Worm (Caenorhabditis elegans) whole organism, L2 larva: Measurements from ENCODE around the gene alh-2.

Experiments
- C34F6.9 ChIP-seq: fragments of 150-350 bp; optimal IDR thresholded peaks from 2 replicates; lab custom pipeline; 2014; ENCODE audit warnings: missing biosample characterization, missing genetic modification characterization
- F13H6.1 ChIP-seq: sonication (generic microtip); optimal IDR thresholded peaks from 2 replicates; lab custom pipeline; 2016; ENCODE audit warnings: missing genetic modification characterization, missing compliant biosample characterization
- ama-1 ChIP-seq: fragments of 150-350 bp; optimal IDR thresholded peaks from 2 replicates; lab custom pipeline; 2018; ENCODE audit warnings: inconsistent platforms
- ceh-82 ChIP-seq: fragments of 150-350 bp; optimal IDR thresholded peaks from 2 replicates; lab custom pipeline; 2014; ENCODE audit warnings: missing biosample characterization, missing genetic modification characterization
- crh-2 ChIP-seq: sonication (generic microtip); optimal IDR thresholded peaks from 2 replicates; lab custom pipeline; 2017; ENCODE audit warnings: missing biosample characterization, missing genetic modification characterization
- dmd-4 ChIP-seq: sonication (generic microtip); optimal IDR thresholded peaks from 2 replicates; lab custom pipeline; 2017; ENCODE audit warnings: missing biosample characterization, missing genetic modification characterization
- elt-1 ChIP-seq: fragments of 150-350 bp; optimal IDR thresholded peaks from 2 replicates; lab custom pipeline; 2014; ENCODE audit warnings: missing biosample characterization, missing genetic modification characterization
- elt-3 ChIP-seq: sonication (generic microtip); optimal IDR thresholded peaks from 2 replicates; lab custom pipeline; 2017; ENCODE audit warnings: missing biosample characterization, missing genetic modification characterization
- gmeb-1 ChIP-seq: fragments of 150-350 bp; optimal IDR thresholded peaks from 2 replicates; lab custom pipeline; 2014; ENCODE audit warnings: missing biosample characterization, missing genetic modification characterization
- lin-13 ChIP-seq: fragments of 150-350 bp; optimal IDR thresholded peaks from 2 replicates; lab custom pipeline; 2014; ENCODE audit warnings: missing biosample characterization, missing genetic modification reagents, missing genetic modification characterization
- lsy-2 ChIP-seq, 2 experiments: fragments of 150-350 bp in 1 of 2; sonication (generic microtip) in 1 of 2; optimal IDR thresholded peaks; 2 replicates each; lab custom pipeline; 2014 to 2017; ENCODE audit warnings: missing biosample characterization in 2 of 2, missing genetic modification characterization in 2 of 2
- mab-5 ChIP-seq: fragments of 150-350 bp; optimal IDR thresholded peaks from 2 replicates; lab custom pipeline; 2014; ENCODE audit warnings: missing biosample characterization, missing genetic modification characterization
- mbf-1 ChIP-seq: sonication (generic microtip); optimal IDR thresholded peaks from 2 replicates; lab custom pipeline; 2017; ENCODE audit warnings: missing biosample characterization, missing genetic modification characterization
- mdl-1 ChIP-seq, 2 experiments: fragments of 150-350 bp in 1 of 2; sonication (generic microtip) in 1 of 2; optimal IDR thresholded peaks; 2 replicates each; lab custom pipeline; 2017; ENCODE audit warnings: missing biosample characterization in 2 of 2, missing genetic modification characterization in 2 of 2
- nhr-11 ChIP-seq: fragments of 150-350 bp; optimal IDR thresholded peaks from 2 replicates; lab custom pipeline; 2014; ENCODE audit warnings: missing biosample characterization, missing genetic modification characterization
- nhr-12 ChIP-seq: fragments of 150-350 bp; optimal IDR thresholded peaks from 2 replicates; lab custom pipeline; 2014; ENCODE audit warnings: missing biosample characterization, missing genetic modification characterization
- nhr-129 ChIP-seq: fragments of 150-350 bp; optimal IDR thresholded peaks from 2 replicates; lab custom pipeline; 2014; ENCODE audit warnings: missing biosample characterization, missing genetic modification characterization
- nhr-21 ChIP-seq: fragments of 150-350 bp; optimal IDR thresholded peaks from 2 replicates; lab custom pipeline; 2014; ENCODE audit warnings: missing biosample characterization, missing genetic modification characterization
- nhr-23 ChIP-seq: fragments of 150-350 bp; optimal IDR thresholded peaks from 2 replicates; lab custom pipeline; 2014; ENCODE audit warnings: missing biosample characterization, missing genetic modification reagents, missing genetic modification characterization
- nhr-25 ChIP-seq: fragments of 150-350 bp; sonication (generic microtip); optimal IDR thresholded peaks from 3 replicates; lab custom pipeline; 2014; ENCODE audit warnings: missing biosample characterization, missing genetic modification characterization
- nhr-6 ChIP-seq: fragments of 150-350 bp; optimal IDR thresholded peaks from 2 replicates; lab custom pipeline; 2014; ENCODE audit warnings: missing biosample characterization, missing genetic modification characterization
- nhr-77 ChIP-seq: fragments of 150-350 bp; optimal IDR thresholded peaks from 2 replicates; lab custom pipeline; 2014; ENCODE audit warnings: missing biosample characterization, missing genetic modification characterization
- peb-1 ChIP-seq: fragments of 150-350 bp; optimal IDR thresholded peaks from 2 replicates; lab custom pipeline; 2014; ENCODE audit warnings: missing biosample characterization, missing genetic modification characterization
- skn-1 ChIP-seq: sonication (generic microtip); optimal IDR thresholded peaks from 2 replicates; lab custom pipeline; 2017; ENCODE audit warnings: missing biosample characterization, missing genetic modification characterization
- sma-3 ChIP-seq: sonication (generic microtip); optimal IDR thresholded peaks from 2 replicates; lab custom pipeline; 2016; ENCODE audit warnings: missing genetic modification reagents, missing genetic modification characterization, missing compliant biosample characterization
- sma-9 ChIP-seq, 2 experiments: fragments of 150-350 bp in 1 of 2; sonication (generic microtip) in 1 of 2; optimal IDR thresholded peaks; 2 replicates each; lab custom pipeline; 2014 to 2016; ENCODE audit warnings: missing genetic modification characterization in 2 of 2, mild to moderate bottlenecking in 1 of 2, missing biosample characterization in 1 of 2, missing compliant biosample characterization in 1 of 2, missing genetic modification reagents in 1 of 2, moderate library complexity in 1 of 2
- snpc-4 ChIP-seq: fragments of 150-350 bp; optimal IDR thresholded peaks from 2 replicates; lab custom pipeline; 2014; ENCODE audit warnings: missing biosample characterization, missing genetic modification characterization
- unc-39 ChIP-seq: fragments of 150-350 bp; optimal IDR thresholded peaks from 2 replicates; lab custom pipeline; 2014; ENCODE audit warnings: missing biosample characterization, missing genetic modification characterization
- unc-55 ChIP-seq: fragments of 150-350 bp; sonication (generic microtip); optimal IDR thresholded peaks from 3 replicates; lab custom pipeline; 2014; ENCODE audit warnings: missing biosample characterization, missing genetic modification reagents, missing genetic modification characterization
- unc-62 ChIP-seq: fragments of 150-350 bp; optimal IDR thresholded peaks from 2 replicates; lab custom pipeline; 2014; ENCODE audit warnings: missing biosample characterization, missing genetic modification reagents, missing genetic modification characterization
- zag-1 ChIP-seq: fragments of 150-350 bp; optimal IDR thresholded peaks from 2 replicates; lab custom pipeline; 2014; ENCODE audit warnings: missing biosample characterization, missing genetic modification characterization
- ztf-1 ChIP-seq: fragments of 200-800 bp; sonication (Bioruptor generic); conservative IDR thresholded peaks from 2 replicates; pipeline ENCODE4 v1.3.6; 2022; ENCODE audit warnings: missing genetic modification characterization, missing compliant biosample characterization
- ztf-11 ChIP-seq: sonication (generic microtip); optimal IDR thresholded peaks from 2 replicates; lab custom pipeline; 2017; ENCODE audit warnings: missing biosample characterization, missing genetic modification characterization

Gene alh-2

ce11 chrV:1664921-1665320 lies 21.0 kb downstream of the alh-2 start, which contains the start of gene K04F1.9:
K04F1.9 (plus strand) TSS chrV:1665221.
- TF ChIP-seq lsy-2 (tag; optimal IDR thresholded peaks at IDR 0.05; lab: Kevin White, UChicago) = no peak
- no peak for TF ChIP-seq nhr-21 (tag; lab: Kevin White, UChicago)
- TF ChIP-seq nhr-129 (tag; lab: Kevin White, UChicago) = no peak
- no peak for TF ChIP-seq nhr-77 (tag; lab: Kevin White, UChicago)
- TF ChIP-seq unc-39 (tag; lab: Kevin White, UChicago) = no peak

- TF ChIP-seq lin-13 (GFP tag; lab: Kevin White, UChicago) (no peak), nhr-21 (tag; lab: Kevin White, UChicago) (no peak), elt-3 (tag; lab: Kevin White, UChicago) (no peak), nhr-23 (no peak), ztf-1 (no peak), unc-62 (GFP tag; lab: Kevin White, UChicago) (no peak), nhr-25 (no peak), unc-39 (tag; lab: Kevin White, UChicago) (no peak), unc-55 (GFP tag; lab: Kevin White, UChicago) (no peak), dmd-4 (no peak)
These were observed 22.9 kb downstream of the alh-2 start, which contains the start of gene K04F1.8 for ce11 chrV:1666904-1667303. K04F1.8 (plus strand) TSS chrV:1667204.

ce11 chrV:1668216-1668615 lies 24.2 kb downstream of the alh-2 start, which contains the start of gene irld-42:
irld-42 (plus strand) TSS chrV:1668516.
- no peak for TF ChIP-seq gmeb-1 (tag; lab: Kevin White, UChicago)
- TF ChIP-seq nhr-12 (tag; lab: Kevin White, UChicago) = no peak
- no peak for TF ChIP-seq C34F6.9
- TF ChIP-seq dmd-4 = no peak
- no peak for TF ChIP-seq sma-9 (GFP tag; optimal IDR thresholded peaks at IDR 0.05; lab: Kevin White, UChicago)
- no peak for TF ChIP-seq sma-9 (tag; optimal IDR thresholded peaks at IDR 0.05; lab: Kevin White, UChicago)
- no peak for TF ChIP-seq ama-1 (lab: Kevin White, UChicago)
- TF ChIP-seq sma-3 (GFP tag; lab: Kevin White, UChicago) = no peak
- no peak for TF ChIP-seq snpc-4 (tag; lab: Kevin White, UChicago)
- no peak for TF ChIP-seq elt-3 (tag; lab: Kevin White, UChicago)

ce11 chrV:1678228-1678627 lies 34.3 kb downstream of the alh-2 start, which contains the start of gene srw-98:
srw-98 (minus strand) TSS chrV:1678328.
- TF ChIP-seq mbf-1 (tag; lab: Kevin White, UChicago) = no peak
- no peak for TF ChIP-seq peb-1 (tag; lab: Kevin White, UChicago)
- no peak for TF ChIP-seq unc-39 (tag; lab: Kevin White, UChicago)
- TF ChIP-seq nhr-23 = no peak
- TF ChIP-seq mdl-1 (tag; optimal IDR thresholded peaks at IDR 0.05; lab: Kevin White, UChicago) = no peak
- TF ChIP-seq snpc-4 (tag; lab: Kevin White, UChicago) = no peak
- TF ChIP-seq F13H6.1 (tag; lab: Kevin White, UChicago) = no peak
- TF ChIP-seq sma-3 (GFP tag; lab: Kevin White, UChicago) = no peak
- TF ChIP-seq nhr-77 (tag; lab: Kevin White, UChicago) = no peak
- no peak for TF ChIP-seq zag-1 (tag; lab: Kevin White, UChicago)
- no peak for TF ChIP-seq ceh-82 (tag; lab: Kevin White, UChicago)
- TF ChIP-seq nhr-21 (tag; lab: Kevin White, UChicago) = no peak
- TF ChIP-seq crh-2 (tag; lab: Kevin White, UChicago) = no peak
- TF ChIP-seq nhr-6 (tag; lab: Kevin White, UChicago) = no peak
- no peak for TF ChIP-seq unc-62 (GFP tag; lab: Kevin White, UChicago)
- no peak for TF ChIP-seq mab-5 (tag; lab: Kevin White, UChicago)

- TF ChIP-seq gmeb-1 (tag; lab: Kevin White, UChicago) (no peak), mbf-1 (tag; lab: Kevin White, UChicago) (no peak), nhr-11 (tag; lab: Kevin White, UChicago) (no peak), ztf-11 (tag; lab: Kevin White, UChicago) (no peak), skn-1 (tag; lab: Kevin White, UChicago) (no peak), elt-1 (tag; lab: Kevin White, UChicago) (no peak), nhr-21 (tag; lab: Kevin White, UChicago) (no peak)
These were observed 36.8 kb downstream of the alh-2 start, which contains the start of gene srw-91 for ce11 chrV:1680770-1681169. srw-91 (minus strand) TSS chrV:1680870.
